Worm (Caenorhabditis elegans) whole organism, L4 larva: ENCODE data around the gene F28C10.1.

ENCODE experiments used
- D1046.2 ChIP-seq: fragments of 200-800 bp; sonication (Bioruptor generic); IDR thresholded peaks from 2 replicates; pipeline ENCODE4 v1.3.6; 2022; ENCODE audit warnings: missing genetic modification characterization, missing compliant biosample characterization
- F10B5.3 ChIP-seq: sonication (generic microtip); optimal IDR thresholded peaks from 2 replicates; lab custom pipeline; 2016; ENCODE audit warnings: mild to moderate bottlenecking, missing genetic modification characterization, missing compliant biosample characterization
- F44E2.7 ChIP-seq: fragments of 200-800 bp; sonication (Bioruptor generic); IDR thresholded peaks from 2 replicates; pipeline ENCODE4 v2.1.2; 2022; ENCODE audit warnings: missing genetic modification characterization, missing compliant biosample characterization
- T20F7.1 ChIP-seq: fragments of 200-800 bp; sonication (Bioruptor generic); optimal IDR thresholded peaks from 2 replicates; lab custom pipeline; 2018; ENCODE audit warnings: mild to moderate bottlenecking, missing genetic modification characterization, missing compliant biosample characterization
- Y5F2A.4 ChIP-seq: fragments of 200-800 bp; sonication (Bioruptor generic); optimal IDR thresholded peaks from 2 replicates; lab custom pipeline; 2018; ENCODE audit warnings: mild to moderate bottlenecking, missing genetic modification characterization, missing compliant biosample characterization
- ZK546.5 ChIP-seq, 2 experiments: sonication (generic microtip); optimal IDR thresholded peaks; 2 replicates each; lab custom pipeline; 2017; ENCODE audit warnings: missing biosample characterization in 2 of 2, missing genetic modification characterization in 2 of 2
- aha-1 ChIP-seq: fragments of 150-350 bp; peaks from one replicate; lab custom pipeline; 2014; ENCODE audit warnings: missing biosample characterization, missing genetic modification characterization
- ceh-20 ChIP-seq: fragments of 200-800 bp; sonication (Bioruptor generic); IDR thresholded peaks from 2 replicates; pipeline ENCODE4 v1.3.6; 2022; ENCODE audit warnings: missing genetic modification reagents, missing genetic modification characterization, missing compliant biosample characterization
- ceh-28 ChIP-seq: fragments of 150-350 bp; optimal IDR thresholded peaks from 2 replicates; lab custom pipeline; 2014; ENCODE audit warnings: missing biosample characterization, missing genetic modification reagents, missing genetic modification characterization
- ces-1 ChIP-seq: fragments of 150-350 bp; sonication (generic microtip); optimal IDR thresholded peaks from 4 replicates; lab custom pipeline; 2014; ENCODE audit warnings: missing biosample characterization, missing genetic modification reagents, missing genetic modification characterization
- cey-2 ChIP-seq: sonication (generic microtip); optimal IDR thresholded peaks from 3 replicates; lab custom pipeline; 2017; ENCODE audit warnings: missing genetic modification characterization, mild to moderate bottlenecking, missing compliant biosample characterization, antibody characterized with exemption, borderline replicate concordance; ENCODE audit not compliant: insufficient read depth
- ctbp-1 ChIP-seq: fragments of 200-800 bp; sonication (Bioruptor generic); IDR thresholded peaks from 2 replicates; pipeline ENCODE4 v1.3.6; 2022; ENCODE audit warnings: missing genetic modification reagents, missing genetic modification characterization, missing compliant biosample characterization
- daf-12 ChIP-seq: fragments of 150-350 bp; optimal IDR thresholded peaks from 2 replicates; lab custom pipeline; 2014; ENCODE audit warnings: missing biosample characterization, missing genetic modification reagents, missing genetic modification characterization
- hif-1 ChIP-seq, 2 experiments: sonication (generic microtip); optimal IDR thresholded peaks; 2 replicates each; lab custom pipeline; 2016 to 2017; ENCODE audit warnings: missing compliant biosample characterization in 2 of 2, missing genetic modification characterization in 2 of 2, missing genetic modification reagents in 2 of 2, missing genotype in 2 of 2, mild to moderate bottlenecking in 1 of 2
- hlh-11 ChIP-seq: fragments of 200-800 bp; sonication (Bioruptor generic); optimal IDR thresholded peaks from 2 replicates; lab custom pipeline; 2018; ENCODE audit warnings: mild to moderate bottlenecking, missing genetic modification characterization, missing compliant biosample characterization
- lin-1 ChIP-seq: fragments of 200-800 bp; sonication (Bioruptor generic); IDR thresholded peaks from 2 replicates; pipeline ENCODE4 v1.3.6; 2022; ENCODE audit warnings: missing genetic modification reagents, missing genetic modification characterization, missing compliant biosample characterization
- lin-29 ChIP-seq: fragments of 200-800 bp; sonication (Bioruptor generic); IDR thresholded peaks from 2 replicates; pipeline ENCODE4 v1.3.6; 2022; ENCODE audit warnings: missing genetic modification reagents, missing genetic modification characterization, missing compliant biosample characterization
- lsy-2 ChIP-seq, 2 experiments: fragments of 150-350 bp in 1 of 2; sonication (generic microtip) in 1 of 2; optimal IDR thresholded peaks; 2 replicates each; lab custom pipeline; 2014 to 2017; ENCODE audit warnings: missing biosample characterization in 2 of 2, missing genetic modification characterization in 2 of 2
- madf-9 ChIP-seq: fragments of 200-800 bp; sonication (Bioruptor generic); conservative IDR thresholded peaks from 2 replicates; pipeline ENCODE4 v1.3.6; 2022; ENCODE audit warnings: missing genetic modification reagents, missing genetic modification characterization, missing compliant biosample characterization
- mdl-1 ChIP-seq, 2 experiments: fragments of 150-350 bp in 1 of 2; sonication (generic microtip) in 1 of 2; optimal IDR thresholded peaks; 2 replicates each; lab custom pipeline; 2014 to 2017; ENCODE audit warnings: missing biosample characterization in 2 of 2, missing genetic modification characterization in 2 of 2
- mep-1 ChIP-seq: fragments of 150-350 bp; sonication (generic microtip); optimal IDR thresholded peaks from 3 replicates; lab custom pipeline; 2014; ENCODE audit warnings: missing biosample characterization, missing genetic modification characterization
- nhr-102 ChIP-seq: sonication (generic microtip); optimal IDR thresholded peaks from 2 replicates; lab custom pipeline; 2016; ENCODE audit warnings: mild to moderate bottlenecking, missing genetic modification characterization, moderate library complexity, missing compliant biosample characterization
- nhr-28 ChIP-seq: fragments of 150-350 bp; optimal IDR thresholded peaks from 2 replicates; lab custom pipeline; 2014; ENCODE audit warnings: missing biosample characterization, missing genetic modification characterization
- rbr-2 ChIP-seq: sonication (generic microtip); optimal IDR thresholded peaks from 2 replicates; lab custom pipeline; 2016; ENCODE audit warnings: missing genotype, missing genetic modification characterization, missing compliant biosample characterization
- saeg-2 ChIP-seq: fragments of 200-800 bp; sonication (Bioruptor generic); IDR thresholded peaks from 2 replicates; pipeline ENCODE4 v1.3.6; 2022; ENCODE audit warnings: missing genetic modification reagents, missing genetic modification characterization, missing compliant biosample characterization
- set-16 ChIP-seq: fragments of 200-800 bp; sonication (Bioruptor generic); IDR thresholded peaks from 2 replicates; pipeline ENCODE4 v1.3.6; 2022; ENCODE audit warnings: missing genetic modification reagents, missing genetic modification characterization, missing compliant biosample characterization
- snpc-1.2 ChIP-seq: fragments of 200-800 bp; sonication (Bioruptor generic); IDR thresholded peaks from 2 replicates; pipeline ENCODE4 v1.3.6; 2022; ENCODE audit warnings: missing genetic modification reagents, missing genetic modification characterization, missing compliant biosample characterization
- spr-1 ChIP-seq: sonication (generic microtip); optimal IDR thresholded peaks from 2 replicates; lab custom pipeline; 2016; ENCODE audit warnings: mild to moderate bottlenecking, missing genetic modification characterization, missing compliant biosample characterization
- tra-1 ChIP-seq: fragments of 200-800 bp; sonication (Bioruptor generic); IDR thresholded peaks from 2 replicates; pipeline ENCODE4 v1.3.6; 2022; ENCODE audit warnings: missing genetic modification reagents, missing genetic modification characterization, missing compliant biosample characterization
- unc-62 ChIP-seq, 3 experiments: fragments of 150-350 bp in 1 of 3; sonication (generic microtip); optimal IDR thresholded peaks in 2 of 3; peaks in 1 of 3; 1 replicate in 1 of 3; 2 replicates in 2 of 3; lab custom pipeline; 2014 to 2017; ENCODE audit warnings: missing biosample characterization in 3 of 3, missing genetic modification characterization in 3 of 3, missing genetic modification reagents in 3 of 3, missing genotype in 1 of 3
- zfp-2 ChIP-seq: sonication (generic microtip); optimal IDR thresholded peaks from 2 replicates; lab custom pipeline; 2016; ENCODE audit warnings: mild to moderate bottlenecking, missing genetic modification characterization, missing compliant biosample characterization
- zip-11 ChIP-seq: fragments of 200-800 bp; sonication (Bioruptor generic); IDR thresholded peaks from 2 replicates; pipeline ENCODE4 v1.3.6; 2022; ENCODE audit warnings: missing genetic modification characterization, missing compliant biosample characterization

Gene F28C10.1

ce11 chrX:542807-543206 lies at the start of gene F28C10.1:
F28C10.1 (plus strand) TSS chrX:543107.
- TF ChIP-seq daf-12 (no peak), mdl-1 (tag; optimal IDR thresholded peaks at IDR 0.05; lab: Kevin White, UChicago) (no peak), F10B5.3 (tag; lab: Kevin White, UChicago) (no peak), Y5F2A.4 (GFP tag; lab: Kevin White, UChicago) (no peak), hlh-11 (tag; lab: Kevin White, UChicago) (no peak)

ce11 chrX:496795-497194 lies 46.1 kb upstream of the F28C10.1 start:
- no peak for TF ChIP-seq T20F7.1 (GFP tag; lab: Kevin White, UChicago)
- no peak for TF ChIP-seq ceh-20
- no peak for TF ChIP-seq rbr-2 (tag; lab: Kevin White, UChicago)
- no peak for TF ChIP-seq ZK546.5 (tag; optimal IDR thresholded peaks at IDR 0.05; lab: Kevin White, UChicago)

- TF ChIP-seq D1046.2 (GFP tag; lab: Robert Waterston, UW) (no peak), zfp-2 (tag; lab: Kevin White, UChicago) (no peak), ces-1 (no peak), lin-1 (GFP tag; lab: Robert Waterston, UW) (no peak), lin-29 (no peak), saeg-2 (GFP tag; lab: Robert Waterston, UW) (no peak), nhr-28 (tag; lab: Kevin White, UChicago) (peak; percentile 33), ctbp-1 (GFP tag; lab: Robert Waterston, UW) (no peak), nhr-102 (tag; lab: Kevin White, UChicago) (no peak)
Measured at ce11 chrX:498640-499039, 44.3 kb upstream of the F28C10.1 start.

ce11 chrX:504046-504843 lies 38.7 kb upstream of the F28C10.1 start:
- no peak for TF ChIP-seq ceh-28 (tag; lab: Kevin White, UChicago)
- TF ChIP-seq lsy-2 (tag; optimal IDR thresholded peaks at IDR 0.05; lab: Kevin White, UChicago), result no peak
- no peak for TF ChIP-seq set-16 (GFP tag; lab: Robert Waterston, UW)
- TF ChIP-seq cey-2 (tag; lab: Kevin White, UChicago), result no peak
- TF ChIP-seq madf-9 (GFP tag; lab: Robert Waterston, UW), result no peak
- TF ChIP-seq tra-1, result no peak
- no peak for TF ChIP-seq zip-11 (GFP tag; lab: Robert Waterston, UW)
- peak; percentile 50 for TF ChIP-seq nhr-28 (tag; lab: Kevin White, UChicago)
- no peak for TF ChIP-seq hif-1 (tag; optimal IDR thresholded peaks at IDR 0.05; lab: Kevin White, UChicago)
- peak in 1 of 2 experiments; percentile 90 for TF ChIP-seq unc-62 (GFP tag; optimal IDR thresholded peaks at IDR 0.05 in 1 of 2; lab: Kevin White, UChicago)
- no peak for TF ChIP-seq unc-62 (tag; optimal IDR thresholded peaks at IDR 0.05; lab: Kevin White, UChicago)
- no peak for TF ChIP-seq mep-1 (tag; lab: Kevin White, UChicago)
- TF ChIP-seq F44E2.7, result no peak
- no peak for TF ChIP-seq snpc-1.2 (GFP tag; lab: Robert Waterston, UW)

- TF ChIP-seq spr-1 (tag; lab: Kevin White, UChicago) (no peak), aha-1 (peak; percentile 94)
Measured at ce11 chrX:505014-505413, 37.9 kb upstream of the F28C10.1 start.
